Worm (Caenorhabditis elegans): ENCODE results near the gene F25B3.4.
A peak's percentile ranks its signal among the peaks of the same experiment; 100 is the strongest.

Gene F25B3.4

DNA sequence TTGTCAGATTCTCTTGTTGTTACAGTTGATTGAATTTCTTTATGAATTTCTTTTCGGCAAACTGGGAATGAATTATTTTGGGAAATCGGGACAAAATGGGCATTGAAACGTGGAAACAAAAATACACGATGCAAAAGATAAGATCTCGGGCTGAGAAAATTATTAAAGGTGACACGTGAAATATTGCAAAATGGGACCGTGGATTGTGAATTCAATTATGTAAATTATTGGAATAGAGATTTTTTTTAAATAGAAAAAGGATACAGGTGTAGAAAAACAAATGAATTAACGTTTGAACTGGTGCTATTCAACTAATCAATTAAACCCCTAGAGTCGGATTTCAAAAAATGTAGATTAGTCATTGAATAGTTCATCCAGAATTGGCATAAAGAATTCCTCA, at the start of gene F25B3.4:
F25B3.4 (minus strand) TSS at position 101 of the 400 bp plus-strand sequence.
- TF ChIP-seq aly-2 (tag; optimal IDR thresholded peaks at IDR 0.05) (no peak), mdl-1 (tag; optimal IDR thresholded peaks at IDR 0.05) (no peak), fos-1 (tag; optimal IDR thresholded peaks at IDR 0.05) (no peak), nfya-1 (tag; optimal IDR thresholded peaks at IDR 0.05; ENCODE audit: insufficient read depth) (no peak), elt-3 (tag; optimal IDR thresholded peaks at IDR 0.05) (no peak), elt-2 (tag; optimal IDR thresholded peaks at IDR 0.05) (no peak), elt-1 (tag; optimal IDR thresholded peaks at IDR 0.05) (no peak), lsy-12 (tag; optimal IDR thresholded peaks at IDR 0.05) (no peak)

ce11 chrV:9616687-9617086, 48.1 kb upstream of the F25B3.4 start:
- no peak for TF ChIP-seq zag-1 (tag; optimal IDR thresholded peaks at IDR 0.05)
- no peak for TF ChIP-seq nhr-28 (tag; optimal IDR thresholded peaks at IDR 0.05)
- TF ChIP-seq ceh-9 (tag; optimal IDR thresholded peaks at IDR 0.05), result no peak
- no peak for TF ChIP-seq nhr-12 (tag; optimal IDR thresholded peaks at IDR 0.05)
- TF ChIP-seq aly-2 (tag; optimal IDR thresholded peaks at IDR 0.05), result no peak
- TF ChIP-seq nhr-237 (tag; optimal IDR thresholded peaks at IDR 0.05), result no peak
- TF ChIP-seq R02D3.7 (tag; optimal IDR thresholded peaks at IDR 0.05), result no peak
- TF ChIP-seq nhr-76 (tag; optimal IDR thresholded peaks at IDR 0.05), result no peak
- no peak for TF ChIP-seq lin-15B (tag; optimal IDR thresholded peaks at IDR 0.05)
- TF ChIP-seq elt-3 (tag; optimal IDR thresholded peaks at IDR 0.05), result no peak
- no peak for TF ChIP-seq nhr-77 (tag; optimal IDR thresholded peaks at IDR 0.05)
- no peak for TF ChIP-seq nhr-23 (tag; optimal IDR thresholded peaks at IDR 0.05)
- no peak for TF ChIP-seq fos-1 (tag; optimal IDR thresholded peaks at IDR 0.05)
- no peak for TF ChIP-seq skn-1 (tag; optimal IDR thresholded peaks at IDR 0.05)
- no peak for TF ChIP-seq hmg-11 (tag; optimal IDR thresholded peaks at IDR 0.05)

ce11 chrV:9616130-9616529, 47.5 kb upstream of the F25B3.4 start:
- TF ChIP-seq fos-1 (tag; optimal IDR thresholded peaks at IDR 0.05), result no peak
- TF ChIP-seq ceh-9 (tag; optimal IDR thresholded peaks at IDR 0.05), result no peak
- TF ChIP-seq hmg-11 (tag; optimal IDR thresholded peaks at IDR 0.05), result no peak
- TF ChIP-seq ZK546.5 (tag; optimal IDR thresholded peaks at IDR 0.05), result no peak
- TF ChIP-seq sea-2 (GFP tag; optimal IDR thresholded peaks at IDR 0.05), result no peak
- TF ChIP-seq eor-1 (tag; optimal IDR thresholded peaks at IDR 0.05), result no peak
- TF ChIP-seq elt-3 (tag; optimal IDR thresholded peaks at IDR 0.05), result no peak
- no peak for TF ChIP-seq jun-1 (tag; optimal IDR thresholded peaks at IDR 0.05)
- no peak for TF ChIP-seq egl-27 (tag; optimal IDR thresholded peaks at IDR 0.05)
- no peak for TF ChIP-seq lin-15B (tag; optimal IDR thresholded peaks at IDR 0.05)
- TF ChIP-seq nhr-23 (tag; optimal IDR thresholded peaks at IDR 0.05), result no peak
- TF ChIP-seq ceh-28 (tag; optimal IDR thresholded peaks at IDR 0.05), result no peak
- TF ChIP-seq fkh-2 (tag; optimal IDR thresholded peaks at IDR 0.05), result no peak
- TF ChIP-seq elt-2 (tag; optimal IDR thresholded peaks at IDR 0.05), result no peak
- no peak for TF ChIP-seq ztf-4 (tag; optimal IDR thresholded peaks at IDR 0.05)
- no peak for TF ChIP-seq pqm-1 (tag; optimal IDR thresholded peaks at IDR 0.05)
- TF ChIP-seq R02D3.7 (tag; optimal IDR thresholded peaks at IDR 0.05), result no peak
- no peak for TF ChIP-seq ztf-11 (tag; optimal IDR thresholded peaks at IDR 0.05)
- no peak for TF ChIP-seq mdl-1 (tag; optimal IDR thresholded peaks at IDR 0.05)

DNA sequence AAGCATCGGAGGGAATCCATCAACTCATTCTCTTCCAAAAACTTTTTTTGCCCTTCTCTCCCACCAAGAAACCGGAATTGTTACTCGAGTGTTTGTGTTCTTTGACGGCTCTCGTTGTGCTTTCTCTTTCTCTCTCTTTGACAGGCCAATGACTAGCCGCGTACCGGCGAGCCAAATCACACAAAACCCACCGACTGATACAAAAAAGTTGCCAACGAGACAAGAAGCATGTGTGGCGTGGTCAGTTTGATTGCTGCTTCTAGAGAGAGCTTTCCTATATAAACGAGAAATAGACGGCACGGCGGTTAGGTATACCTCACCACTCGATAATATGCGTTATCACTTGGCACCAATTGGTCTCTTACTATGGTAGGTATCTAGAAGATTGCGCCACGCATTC, 47.1 kb upstream of the F25B3.4 start, which contains the start of gene pqn-63:
pqn-63 (plus strand) TSS at position 307 of the 400 bp plus-strand sequence.
- TF ChIP-seq pha-4 (tag; optimal IDR thresholded peaks at IDR 0.05), result peak; percentile 42
- no peak for TF ChIP-seq fkh-2 (tag; optimal IDR thresholded peaks at IDR 0.05)
- TF ChIP-seq unc-62 (GFP tag; optimal IDR thresholded peaks at IDR 0.05), result no peak
- TF ChIP-seq snpc-4 (tag; optimal IDR thresholded peaks at IDR 0.05), result no peak

DNA sequence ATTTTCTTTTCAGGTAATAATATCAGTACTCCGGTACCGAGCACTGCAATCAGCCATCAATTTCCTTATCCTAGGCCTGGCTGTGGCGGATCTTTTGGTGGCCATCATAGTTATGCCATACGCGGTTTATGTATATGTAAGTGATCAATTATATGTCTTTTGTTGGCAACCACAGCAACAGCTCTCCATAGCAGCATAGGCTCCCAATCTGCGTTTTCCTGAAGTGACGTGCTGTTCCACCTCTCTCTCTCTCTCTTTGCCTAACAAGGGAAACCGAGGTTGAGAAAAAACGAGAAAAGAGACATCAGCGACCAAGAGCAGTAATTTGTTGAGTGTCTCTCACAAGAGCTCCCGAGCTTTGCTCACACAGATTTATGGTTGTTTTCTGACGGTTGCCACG, 40.6 kb upstream of the F25B3.4 start:
- TF ChIP-seq jun-1 (tag; optimal IDR thresholded peaks at IDR 0.05), result no peak
- TF ChIP-seq nhr-28 (tag; optimal IDR thresholded peaks at IDR 0.05), result no peak
- TF ChIP-seq elt-2 (tag; optimal IDR thresholded peaks at IDR 0.05), result no peak
- TF ChIP-seq tbx-2 (tag; optimal IDR thresholded peaks at IDR 0.05), result no peak

- TF ChIP-seq pha-4 (tag; optimal IDR thresholded peaks at IDR 0.05), result no peak
- TF ChIP-seq ceh-28 (tag; optimal IDR thresholded peaks at IDR 0.05), result no peak
- TF ChIP-seq ceh-82 (tag; optimal IDR thresholded peaks at IDR 0.05), result no peak
- no peak for TF ChIP-seq lin-39 (tag; optimal IDR thresholded peaks at IDR 0.05)
- TF ChIP-seq ztf-11 (tag; optimal IDR thresholded peaks at IDR 0.05), result no peak
- no peak for TF ChIP-seq tbx-2 (tag; optimal IDR thresholded peaks at IDR 0.05)
- TF ChIP-seq fkh-10 (GFP tag; optimal IDR thresholded peaks at IDR 0.05), result no peak
- TF ChIP-seq elt-2 (tag; optimal IDR thresholded peaks at IDR 0.05), result no peak
- no peak for TF ChIP-seq mml-1 (tag; optimal IDR thresholded peaks at IDR 0.05)
- TF ChIP-seq zag-1 (tag; optimal IDR thresholded peaks at IDR 0.05), result no peak
- no peak for TF ChIP-seq nhr-12 (tag; optimal IDR thresholded peaks at IDR 0.05)
- TF ChIP-seq hmg-11 (tag; optimal IDR thresholded peaks at IDR 0.05), result no peak
- no peak for TF ChIP-seq elt-3 (tag; optimal IDR thresholded peaks at IDR 0.05)
- TF ChIP-seq nhr-77 (tag; optimal IDR thresholded peaks at IDR 0.05), result no peak
Measured at ce11 chrV:9608256-9608655, 39.6 kb upstream of the F25B3.4 start, which contains the start of gene dop-2. dop-2 (plus strand) TSS chrV:9608556.
